8 fruit fly cellular contexts compared by ENCODE assay signal in genomic region chrX:17709546-17710272, dm6.
TF ChIP-seq lines count a peak whose summit lies in the region.

TSS of gene CG8173 (minus strand) at chrX:17709653.
TSS of gene raskol (plus strand) at chrX:17710144.

- peak; percentile 43 to 52 for TF ChIP-seq CTCF in S2 (optimal IDR thresholded peaks at IDR 0.05; lab: Kevin White, UChicago)
- TF ChIP-seq CTCF in whole organism, embryonic (GFP tag; optimal IDR thresholded peaks at IDR 0.05; lab: Kevin White, UChicago), result peak; percentile 67

TF ChIP-seq in Kc167, 6 proteins besides CTCF, POLR2A, EP300 and RAD21:
- TF ChIP-seq insv (optimal IDR thresholded peaks at IDR 0.05; lab: Kevin White, UChicago), result no peak
- TF ChIP-seq Sin3A (optimal IDR thresholded peaks at IDR 0.05; lab: Kevin White, UChicago), result no peak
- TF ChIP-seq psq (optimal IDR thresholded peaks at IDR 0.05; lab: Kevin White, UChicago), result peak; percentile 78
- TF ChIP-seq h (optimal IDR thresholded peaks at IDR 0.05; lab: Kevin White, UChicago), result no peak
- TF ChIP-seq Myc (optimal IDR thresholded peaks at IDR 0.05; lab: Kevin White, UChicago), result no peak

TF ChIP-seq in whole organism, 6 proteins besides CTCF, POLR2A, EP300 and RAD21:
- no peak for TF ChIP-seq Dll (optimal IDR thresholded peaks at IDR 0.05; lab: Kevin White, UChicago)
- TF ChIP-seq usp (GFP tag; optimal IDR thresholded peaks at IDR 0.05; lab: Kevin White, UChicago), result no peak
- TF ChIP-seq EcR (GFP tag; optimal IDR thresholded peaks at IDR 0.05; lab: Kevin White, UChicago), result no peak
- peak; percentile 66 for TF ChIP-seq psq (optimal IDR thresholded peaks at IDR 0.05; lab: Kevin White, UChicago)
- TF ChIP-seq CG8478 (optimal IDR thresholded peaks at IDR 0.05; lab: Kevin White, UChicago), result no peak
- no peak for TF ChIP-seq pan (optimal IDR thresholded peaks at IDR 0.05; lab: Kevin White, UChicago)

TF ChIP-seq in whole organism, adult, 20 proteins besides CTCF, POLR2A, EP300 and RAD21:
- TF ChIP-seq cic (GFP tag; optimal IDR thresholded peaks at IDR 0.05; lab: Kevin White, UChicago) (no peak), CG33017 (tag; optimal IDR thresholded peaks at IDR 0.05; lab: Kevin White, UChicago) (no peak), Mnt (GFP tag; optimal IDR thresholded peaks at IDR 0.05; lab: Kevin White, UChicago) (peak; percentile 18), kay (GFP tag; lab: Kevin White, UChicago; ENCODE audit: borderline replicate concordance) (peak; percentile 68), cnc (optimal IDR thresholded peaks at IDR 0.05; lab: Kevin White, UChicago) (no peak), CG7045 (GFP tag; optimal IDR thresholded peaks at IDR 0.05; lab: Kevin White, UChicago) (no peak), tj (GFP tag; optimal IDR thresholded peaks at IDR 0.05; lab: Kevin White, UChicago) (no peak), toe (GFP tag; optimal IDR thresholded peaks at IDR 0.05; lab: Kevin White, UChicago) (no peak), CG1620 (GFP tag; optimal IDR thresholded peaks at IDR 0.05; lab: Kevin White, UChicago) (peak; percentile 34), bab1 (GFP tag; optimal IDR thresholded peaks at IDR 0.05; lab: Kevin White, UChicago) (peak; percentile 54), CG7101 (tag; optimal IDR thresholded peaks at IDR 0.05; lab: Kevin White, UChicago) (peak; percentile 8), CG5204 (GFP tag; optimal IDR thresholded peaks at IDR 0.05; lab: Kevin White, UChicago) (no peak)
TF ChIP-seq in whole organism, adult: peak in this region for 5.

TF ChIP-seq in whole organism, embryonic, 481 proteins besides CTCF, POLR2A, EP300 and RAD21 (continues in another document):
- TF ChIP-seq Side (GFP tag; optimal IDR thresholded peaks at IDR 0.05; lab: Kevin White, UChicago) (no peak), CG32532 (GFP tag; IDR thresholded peaks at IDR 0.05; lab: Robert Waterston, UW) (0 out of 2 replicates have a peak, but pooled peaks have one; percentile 27), CG7928 (GFP tag; optimal IDR thresholded peaks at IDR 0.05; lab: Kevin White, UChicago) (no peak), bowl (GFP tag; IDR thresholded peaks at IDR 0.05; lab: Robert Waterston, UW) (no peak), CG42726 (GFP tag; IDR thresholded peaks at IDR 0.05; lab: Robert Waterston, UW; ENCODE audit: partially characterized antibody) (peak; percentile 71; the same call in 1 of the 2 replicates), CG14710 (tag; optimal IDR thresholded peaks at IDR 0.05; lab: Kevin White, UChicago) (peak; percentile 72), row (GFP tag; IDR thresholded peaks at IDR 0.05; lab: Robert Waterston, UW) (peak; percentile 8; the same call in 1 of the 3 replicates), otp (GFP tag; IDR thresholded peaks at IDR 0.05; lab: Robert Waterston, UW) (peak; percentile 11; the same call in 1 of the 3 replicates), sr (GFP tag; IDR thresholded peaks at IDR 0.05; lab: Robert Waterston, UW) (no peak), CG10565 (GFP tag; optimal IDR thresholded peaks at IDR 0.05; lab: Kevin White, UChicago) (no peak), CG10267 (tag; optimal IDR thresholded peaks at IDR 0.05; lab: Kevin White, UChicago) (peak; percentile 78), CG3407 (GFP tag; optimal IDR thresholded peaks at IDR 0.05; lab: Kevin White, UChicago) (no peak), sob (GFP tag; IDR thresholded peaks at IDR 0.05; lab: Robert Waterston, UW) (peak; percentile 20; the same call in 1 of the 2 replicates), NfI (GFP tag; optimal IDR thresholded peaks at IDR 0.05; lab: Kevin White, UChicago) (peak; percentile 1), CG3163 (GFP tag; optimal IDR thresholded peaks at IDR 0.05; lab: Kevin White, UChicago) (no peak), CG18011 (GFP tag; optimal IDR thresholded peaks at IDR 0.05; lab: Kevin White, UChicago) (peak; percentile 95)

TF ChIP-seq in whole organism, prepupa, 60 proteins besides CTCF, POLR2A, EP300 and RAD21 (continues in another document):
- TF ChIP-seq Blimp-1 (GFP tag; optimal IDR thresholded peaks at IDR 0.05; lab: Kevin White, UChicago) (no peak), cyc (GFP tag; optimal IDR thresholded peaks at IDR 0.05; lab: Kevin White, UChicago) (no peak), CG16779 (tag; optimal IDR thresholded peaks at IDR 0.05; lab: Kevin White, UChicago) (no peak), fd85E (GFP tag; optimal IDR thresholded peaks at IDR 0.05; lab: Kevin White, UChicago) (no peak), CG8319 (GFP tag; optimal IDR thresholded peaks at IDR 0.05; lab: Kevin White, UChicago) (no peak), pdm3 (GFP tag; optimal IDR thresholded peaks at IDR 0.05; lab: Kevin White, UChicago) (no peak), fkh (GFP tag; optimal IDR thresholded peaks at IDR 0.05; lab: Kevin White, UChicago) (no peak), spab (GFP tag; optimal IDR thresholded peaks at IDR 0.05; lab: Kevin White, UChicago) (no peak), CG11902 (GFP tag; optimal IDR thresholded peaks at IDR 0.05; lab: Kevin White, UChicago) (no peak), CG31627 (GFP tag; optimal IDR thresholded peaks at IDR 0.05; lab: Kevin White, UChicago) (no peak), OdsH (GFP tag; optimal IDR thresholded peaks at IDR 0.05; lab: Kevin White, UChicago) (no peak), CG6163 (GFP tag; IDR thresholded peaks at IDR 0.05; lab: Robert Waterston, UW) (peak; percentile 71), ss (GFP tag; optimal IDR thresholded peaks at IDR 0.05; lab: Kevin White, UChicago) (peak; percentile 22 to 33), CG32006 (GFP tag; optimal IDR thresholded peaks at IDR 0.05; lab: Kevin White, UChicago) (no peak), dsx (GFP tag; optimal IDR thresholded peaks at IDR 0.05; lab: Kevin White, UChicago; ENCODE audit: poor library complexity, severe bottlenecking) (no peak), CG4318 (GFP tag; optimal IDR thresholded peaks at IDR 0.05; lab: Kevin White, UChicago) (no peak), topi (GFP tag; optimal IDR thresholded peaks at IDR 0.05; lab: Kevin White, UChicago) (peak; percentile 27), Eip78C (GFP tag; lab: Kevin White, UChicago) (peak; percentile 78), Eip93F (GFP tag; optimal IDR thresholded peaks at IDR 0.05; lab: Kevin White, UChicago) (no peak)

TF ChIP-seq in whole organism, pupa, 21 proteins besides CTCF, POLR2A, EP300 and RAD21:
- TF ChIP-seq CG8301 (tag; optimal IDR thresholded peaks at IDR 0.05; lab: Kevin White, UChicago), result no peak
- peak; percentile 41; the same call in 1 of the 3 replicates for TF ChIP-seq CG4496 (GFP tag; IDR thresholded peaks at IDR 0.05; lab: Robert Waterston, UW)
- TF ChIP-seq Ets98B (GFP tag; IDR thresholded peaks at IDR 0.05; lab: Robert Waterston, UW), result peak; percentile 53; the same call in 1 of the 2 replicates
- TF ChIP-seq CG8159 (tag; optimal IDR thresholded peaks at IDR 0.05; lab: Kevin White, UChicago), result peak; percentile 20
- no peak for TF ChIP-seq CG34367 (tag; optimal IDR thresholded peaks at IDR 0.05; lab: Kevin White, UChicago)
- peak; percentile 1 for TF ChIP-seq Snoo (tag; optimal IDR thresholded peaks at IDR 0.05; lab: Kevin White, UChicago)
- TF ChIP-seq CG12605 (GFP tag; IDR thresholded peaks at IDR 0.05; lab: Robert Waterston, UW), result peak; percentile 44
- TF ChIP-seq D1 (tag; optimal IDR thresholded peaks at IDR 0.05; lab: Kevin White, UChicago), result no peak
- no peak for TF ChIP-seq CG15710 (tag; optimal IDR thresholded peaks at IDR 0.05; lab: Kevin White, UChicago)
- TF ChIP-seq fd96Ca (GFP tag; IDR thresholded peaks at IDR 0.05; lab: Robert Waterston, UW), result no peak
- TF ChIP-seq CG13204 (GFP tag; optimal IDR thresholded peaks at IDR 0.05; lab: Kevin White, UChicago), result no peak

TF ChIP-seq in whole organism, wandering third instar larva, 38 proteins besides CTCF, POLR2A, EP300 and RAD21 (continues in another document):
- TF ChIP-seq Sp1 (GFP tag; optimal IDR thresholded peaks at IDR 0.05; lab: Kevin White, UChicago) (peak; percentile 44), CG32264 (GFP tag; optimal IDR thresholded peaks at IDR 0.05; lab: Kevin White, UChicago) (no peak), Hnf4 (GFP tag; optimal IDR thresholded peaks at IDR 0.05; lab: Kevin White, UChicago) (no peak), Hr78 (GFP tag; optimal IDR thresholded peaks at IDR 0.05; lab: Kevin White, UChicago) (no peak), rgr (GFP tag; optimal IDR thresholded peaks at IDR 0.05; lab: Kevin White, UChicago) (peak; percentile 14), Jra (GFP tag; optimal IDR thresholded peaks at IDR 0.05; lab: Kevin White, UChicago) (no peak), h (GFP tag; optimal IDR thresholded peaks at IDR 0.05; lab: Kevin White, UChicago) (peak; percentile 6), sage (GFP tag; optimal IDR thresholded peaks at IDR 0.05; lab: Kevin White, UChicago) (no peak), Mio (GFP tag; optimal IDR thresholded peaks at IDR 0.05; lab: Kevin White, UChicago) (no peak), usp (GFP tag; optimal IDR thresholded peaks at IDR 0.05; lab: Kevin White, UChicago) (no peak), CrebA (GFP tag; optimal IDR thresholded peaks at IDR 0.05; lab: Kevin White, UChicago; ENCODE audit: borderline replicate concordance) (no peak), OdsH (GFP tag; optimal IDR thresholded peaks at IDR 0.05; lab: Kevin White, UChicago) (no peak), fru (GFP tag; optimal IDR thresholded peaks at IDR 0.05; lab: Kevin White, UChicago) (no peak), Myc (optimal IDR thresholded peaks at IDR 0.05; lab: Kevin White, UChicago) (peak; percentile 54), CG9705 (GFP tag; optimal IDR thresholded peaks at IDR 0.05; lab: Kevin White, UChicago) (no peak), tai (GFP tag; optimal IDR thresholded peaks at IDR 0.05; lab: Kevin White, UChicago) (no peak), Vsx2 (GFP tag; optimal IDR thresholded peaks at IDR 0.05; lab: Kevin White, UChicago; ENCODE audit: partially characterized antibody) (no peak), brk (GFP tag; optimal IDR thresholded peaks at IDR 0.05; lab: Kevin White, UChicago) (no peak), dsf (GFP tag; optimal IDR thresholded peaks at IDR 0.05; lab: Kevin White, UChicago; ENCODE audit: borderline replicate concordance) (no peak), N (GFP tag; optimal IDR thresholded peaks at IDR 0.05; lab: Kevin White, UChicago) (no peak), pan (optimal IDR thresholded peaks at IDR 0.05; lab: Kevin White, UChicago) (no peak), Rel (GFP tag; optimal IDR thresholded peaks at IDR 0.05; lab: Kevin White, UChicago) (no peak), Rel (tag; optimal IDR thresholded peaks at IDR 0.05; lab: Kevin White, UChicago) (peak; percentile 53), sv (GFP tag; optimal IDR thresholded peaks at IDR 0.05; lab: Kevin White, UChicago) (no peak), dl (GFP tag; optimal IDR thresholded peaks at IDR 0.05; lab: Kevin White, UChicago; ENCODE audit: insufficient read depth in 1 of 2, partially characterized antibody in 2 of 2) (peak in 1 of 2 experiments; percentile 19), psq (GFP tag; optimal IDR thresholded peaks at IDR 0.05; lab: Kevin White, UChicago) (peak; percentile 100), GATAd (GFP tag; optimal IDR thresholded peaks at IDR 0.05; lab: Kevin White, UChicago) (no peak), Abd-B (GFP tag; optimal IDR thresholded peaks at IDR 0.05; lab: Kevin White, UChicago) (no peak), Dif (GFP tag; optimal IDR thresholded peaks at IDR 0.05; lab: Kevin White, UChicago; ENCODE audit: partially characterized antibody) (peak; percentile 67)
